Worm (Caenorhabditis elegans): ENCODE measurements around the gene srd-64.

DNA sequence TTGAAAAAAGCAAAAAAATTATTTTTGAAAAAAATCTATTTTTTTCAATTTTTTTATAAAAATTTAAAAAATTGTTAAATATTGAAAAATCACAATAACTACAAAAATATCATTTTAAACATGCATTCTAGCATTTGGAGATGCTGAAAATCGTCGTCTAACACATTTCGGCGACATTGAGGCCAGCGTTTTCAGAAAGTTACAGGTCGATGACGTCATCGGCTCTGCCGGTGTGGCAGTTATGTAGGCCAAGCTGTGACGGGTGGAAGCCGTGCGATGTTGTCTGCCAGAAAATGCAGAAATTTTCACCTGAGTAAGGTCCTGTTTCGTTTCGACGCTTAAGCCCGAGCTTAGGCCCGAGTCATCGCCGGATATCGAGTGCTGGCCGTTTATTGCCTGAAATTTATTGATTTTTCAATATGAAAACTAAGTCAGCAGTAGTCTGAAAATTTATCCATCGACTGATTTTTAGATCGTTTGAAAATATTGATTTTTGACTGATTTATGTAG lies 29.1 kb downstream of the srd-64 start, which contains the start of gene Y22D7AR.3:
- TF ChIP-seq ref-1 (GFP tag; conservative IDR thresholded peaks at IDR 0.05) (no peak), tab-1 (GFP tag; IDR thresholded peaks at IDR 0.05) (no peak)

Measured in whole organism, midembryonic.